Fruit fly (Drosophila melanogaster) whole organism, embryonic: ENCODE measurements around the gene Cad89D.

Experiments
- CG10147 ChIP-seq: fragments of 200-800 bp; sonication (Bioruptor generic); optimal IDR thresholded peaks from 2 replicates; lab custom pipeline; 2019; ENCODE audit warnings: missing biosample characterization, mild to moderate bottlenecking, missing genetic modification characterization, moderate library complexity
- CG17186 ChIP-seq: fragments of 200-800 bp; sonication (Bioruptor generic); optimal IDR thresholded peaks from 3 replicates; lab custom pipeline; 2017; ENCODE audit warnings: missing biosample characterization, missing genetic modification reagents, missing genetic modification characterization
- CG17361 ChIP-seq: fragments of 200-800 bp; sonication (Bioruptor generic); IDR thresholded peaks from 3 replicates; pipeline ENCODE4 v1.3.6; 2022; ENCODE audit warnings: missing biosample characterization, missing genetic modification characterization
- CG18599 ChIP-seq: fragments of 200-800 bp; sonication (Bioruptor generic); optimal IDR thresholded peaks from 3 replicates; lab custom pipeline; 2017; ENCODE audit warnings: missing biosample characterization, missing genetic modification characterization, mild to moderate bottlenecking, moderate library complexity, missing genetic modification reagents
- CG3995 ChIP-seq: fragments of 200-800 bp; sonication (Bioruptor generic); optimal IDR thresholded peaks from 3 replicates; lab custom pipeline; 2016; ENCODE audit warnings: missing biosample characterization, missing genetic modification characterization
- CG4854 ChIP-seq: fragments of 200-800 bp; sonication (Bioruptor generic); optimal IDR thresholded peaks from 2 replicates; lab custom pipeline; 2016; ENCODE audit warnings: missing biosample characterization, missing genetic modification characterization, inconsistent platforms
- CG8478 ChIP-seq: fragments of >200 bp; optimal IDR thresholded peaks from 2 replicates; lab custom pipeline; 2018
- Mes4 ChIP-seq: fragments of 200-800 bp; sonication (Bioruptor generic); optimal IDR thresholded peaks from 2 replicates; lab custom pipeline; 2016; ENCODE audit warnings: missing biosample characterization, missing genetic modification characterization
- Mrtf ChIP-seq: fragments of 200-800 bp; sonication (Bioruptor generic); IDR thresholded peaks from 3 replicates; pipeline ENCODE4 v1.3.6; 2022; ENCODE audit warnings: missing biosample characterization, missing genetic modification characterization
- NFAT ChIP-seq: fragments of 200-800 bp; sonication (Bioruptor generic); IDR thresholded peaks from 2 replicates; pipeline ENCODE4 v1.3.6; 2022; ENCODE audit warnings: missing biosample characterization, missing genetic modification characterization
- Neu2 ChIP-seq: fragments of 200-800 bp; sonication (Bioruptor generic); optimal IDR thresholded peaks from 3 replicates; lab custom pipeline; 2016; ENCODE audit warnings: missing biosample characterization, missing genetic modification characterization, borderline replicate concordance
- Rx ChIP-seq: fragments of 200-800 bp; sonication (Bioruptor generic); IDR thresholded peaks from 2 replicates; pipeline ENCODE4 v1.3.6; 2022; ENCODE audit warnings: missing biosample characterization, missing genetic modification characterization
- sd ChIP-seq: fragments of 200-800 bp; sonication (Bioruptor generic); optimal IDR thresholded peaks from 3 replicates; lab custom pipeline; 2018; ENCODE audit warnings: missing biosample characterization, mild to moderate bottlenecking, missing genetic modification characterization, moderate library complexity
- trh ChIP-seq: fragments of 200-800 bp; sonication (Bioruptor generic); optimal IDR thresholded peaks from 2 replicates; lab custom pipeline; 2016; ENCODE audit warnings: missing biosample characterization, missing genetic modification characterization

- no peak for TF ChIP-seq CG17186 (GFP tag; lab: Kevin White, UChicago)
- TF ChIP-seq trh (GFP tag; lab: Kevin White, UChicago): no peak
- no peak for TF ChIP-seq CG4854
- TF ChIP-seq CG17361 (GFP tag; lab: Robert Waterston, UW): no peak
- TF ChIP-seq CG3995 (GFP tag; lab: Kevin White, UChicago): no peak
- TF ChIP-seq Mes4: no peak
- no peak for TF ChIP-seq CG8478 (lab: Kevin White, UChicago)
- no peak for TF ChIP-seq CG18599
- TF ChIP-seq Rx (GFP tag; lab: Robert Waterston, UW): no peak
- no peak for TF ChIP-seq sd
- TF ChIP-seq NFAT (GFP tag; lab: Robert Waterston, UW): no peak
- no peak for TF ChIP-seq Neu2 (GFP tag; lab: Kevin White, UChicago)
- TF ChIP-seq CG10147 (GFP tag; lab: Kevin White, UChicago): no peak
- TF ChIP-seq Mrtf: no peak
These were observed 7.5 kb upstream of the Cad89D start, which contains the start of gene CG42342 for dm6 chr3R:16502595-16503305.
